Fruit fly (Drosophila melanogaster): ENCODE results near the gene jdp.

jdp gene

dm6 chr3R:30531989-30532653, 5.3 kb upstream of the jdp start, which contains the start of gene tmod:
tmod (plus strand) TSS chr3R:30532607.
- TF ChIP-seq ey (GFP tag; optimal IDR thresholded peaks at IDR 0.05) (peak; percentile 24), GATAd (GFP tag; optimal IDR thresholded peaks at IDR 0.05) (no peak), fru (GFP tag; optimal IDR thresholded peaks at IDR 0.05) (peak; percentile 10), dl (GFP tag; optimal IDR thresholded peaks at IDR 0.05; ENCODE audit: insufficient read depth in 1 of 2, partially characterized antibody in 2 of 2) (peak in 1 of 2 experiments; percentile 38), h (GFP tag; optimal IDR thresholded peaks at IDR 0.05) (peak; percentile 55), foxo (GFP tag; optimal IDR thresholded peaks at IDR 0.05) (peak in 1 of 2 experiments; percentile 17), Dif (GFP tag; optimal IDR thresholded peaks at IDR 0.05; ENCODE audit: partially characterized antibody) (peak; percentile 56), OdsH (GFP tag; optimal IDR thresholded peaks at IDR 0.05) (peak; percentile 4), br (GFP tag; optimal IDR thresholded peaks at IDR 0.05) (peak; percentile 5), HLH106 (tag; optimal IDR thresholded peaks at IDR 0.05) (peak; percentile 28), tai (GFP tag; optimal IDR thresholded peaks at IDR 0.05) (no peak), Myc (optimal IDR thresholded peaks at IDR 0.05) (no peak)

DNA sequence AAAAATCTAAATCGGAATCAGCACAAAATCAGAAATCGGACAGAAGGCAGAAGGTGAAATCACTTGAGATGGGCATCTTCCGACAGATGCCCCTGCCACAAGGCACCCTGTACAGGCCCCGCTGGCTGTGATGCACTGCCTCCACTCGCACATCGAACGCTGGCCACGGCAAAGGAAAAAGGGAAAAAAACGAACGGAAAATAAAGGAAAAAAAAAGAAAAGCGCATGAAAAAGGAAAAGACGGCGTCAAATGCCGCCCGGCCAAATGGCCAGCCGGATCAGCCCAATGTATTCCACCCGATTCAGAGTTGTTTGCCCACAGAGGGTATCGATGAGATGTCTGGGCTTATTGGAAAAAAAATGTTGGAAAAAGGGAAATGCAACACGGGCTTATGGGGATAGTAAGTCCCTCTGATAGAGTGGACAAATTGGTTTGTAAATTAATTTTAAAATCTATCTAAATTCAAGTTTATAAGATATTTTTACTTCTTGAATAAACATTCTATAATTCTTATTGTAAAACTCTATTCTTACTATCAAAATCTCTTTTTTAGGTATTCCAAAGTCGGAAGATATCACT, 4.4 kb upstream of the jdp start:
- no peak for TF ChIP-seq pan (optimal IDR thresholded peaks at IDR 0.05)
- no peak for TF ChIP-seq Mio (GFP tag; optimal IDR thresholded peaks at IDR 0.05)

DNA sequence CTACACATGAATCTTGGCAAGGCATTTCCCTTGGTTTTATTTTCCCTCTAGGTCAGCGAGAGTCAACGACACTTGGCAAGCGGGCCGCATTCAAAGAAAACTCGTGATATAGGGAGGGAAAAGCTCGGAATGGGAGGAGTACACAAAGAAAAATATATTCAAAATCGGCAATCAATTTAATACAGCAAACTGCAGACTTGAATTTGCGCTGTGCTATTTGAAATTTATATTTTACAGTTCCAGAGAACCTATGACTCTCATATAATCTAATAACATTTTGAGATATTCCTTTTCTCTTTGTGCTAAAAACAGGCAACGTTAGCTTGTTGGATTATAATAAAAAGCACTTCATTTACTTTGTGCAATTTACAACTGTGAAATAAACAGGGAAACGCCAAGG, 2.7 kb upstream of the jdp start:
- TF ChIP-seq CG9705 (GFP tag; optimal IDR thresholded peaks at IDR 0.05) (no peak), N (GFP tag; optimal IDR thresholded peaks at IDR 0.05) (no peak)

DNA sequence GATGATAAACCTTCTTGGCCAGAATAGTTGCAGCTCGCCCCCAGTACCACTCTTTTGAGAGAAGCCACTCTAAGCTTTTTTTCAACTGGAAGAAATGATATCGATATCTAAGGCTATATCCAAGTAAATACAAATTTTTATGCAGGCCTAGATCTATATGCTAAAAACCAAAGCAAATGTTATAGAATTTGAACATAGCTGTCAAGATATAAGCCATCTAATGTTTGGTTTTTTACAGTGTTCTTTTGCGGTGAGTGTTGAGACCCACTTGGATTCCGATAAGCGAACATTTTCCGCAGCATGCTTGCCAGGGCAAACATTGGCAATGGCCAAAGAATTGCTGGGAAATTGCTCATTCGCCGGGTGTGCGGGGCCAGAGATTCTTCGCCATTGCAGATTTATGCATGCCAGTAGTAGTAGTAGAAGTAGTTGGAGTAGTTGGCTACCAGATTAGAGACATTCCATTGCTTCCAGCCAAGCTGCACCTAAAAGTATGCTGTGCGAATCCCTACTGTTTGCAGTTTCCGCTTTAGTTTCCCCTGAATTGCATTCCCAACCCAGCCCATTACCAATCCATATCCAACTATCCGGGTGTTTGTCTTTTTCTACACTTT, 2.0 kb upstream of the jdp start:
- peak; percentile 23 for TF ChIP-seq Myc (optimal IDR thresholded peaks at IDR 0.05)
- TF ChIP-seq N (GFP tag; optimal IDR thresholded peaks at IDR 0.05) = peak; percentile 67
- TF ChIP-seq lola (GFP tag; optimal IDR thresholded peaks at IDR 0.05) = peak; percentile 85
- no peak for TF ChIP-seq sv (GFP tag; optimal IDR thresholded peaks at IDR 0.05)
- TF ChIP-seq Abd-B (GFP tag; optimal IDR thresholded peaks at IDR 0.05) = peak; percentile 36
- TF ChIP-seq Dfd (GFP tag; optimal IDR thresholded peaks at IDR 0.05) = no peak
- no peak for TF ChIP-seq Hr78 (GFP tag; optimal IDR thresholded peaks at IDR 0.05)

dm6 chr3R:30525629-30526028, 1.2 kb downstream of the jdp start:
- TF ChIP-seq brk (GFP tag; optimal IDR thresholded peaks at IDR 0.05) = no peak
- no peak for TF ChIP-seq dmrt93B (GFP tag; optimal IDR thresholded peaks at IDR 0.05)
- no peak for TF ChIP-seq Abd-B (GFP tag; optimal IDR thresholded peaks at IDR 0.05)

- no peak for TF ChIP-seq N (GFP tag; optimal IDR thresholded peaks at IDR 0.05)
- no peak for TF ChIP-seq Hr83 (GFP tag; optimal IDR thresholded peaks at IDR 0.05; ENCODE audit: poor library complexity, severe bottlenecking)
- TF ChIP-seq OdsH (GFP tag; optimal IDR thresholded peaks at IDR 0.05) = no peak
- no peak for TF ChIP-seq Mio (GFP tag; optimal IDR thresholded peaks at IDR 0.05)
- peak; percentile 100 for TF ChIP-seq Dfd (GFP tag; optimal IDR thresholded peaks at IDR 0.05)
- no peak for TF ChIP-seq sage (GFP tag; optimal IDR thresholded peaks at IDR 0.05)
- no peak for TF ChIP-seq GATAd (GFP tag; optimal IDR thresholded peaks at IDR 0.05)
- no peak for TF ChIP-seq dsf (GFP tag; optimal IDR thresholded peaks at IDR 0.05; ENCODE audit: borderline replicate concordance)
- TF ChIP-seq br (GFP tag; optimal IDR thresholded peaks at IDR 0.05) = no peak
Measured at dm6 chr3R:30518274-30518873, 8.5 kb downstream of the jdp start.
